Fruit fly (Drosophila melanogaster): ENCODE results near the gene CG6013.

The CG6013 gene

DNA sequence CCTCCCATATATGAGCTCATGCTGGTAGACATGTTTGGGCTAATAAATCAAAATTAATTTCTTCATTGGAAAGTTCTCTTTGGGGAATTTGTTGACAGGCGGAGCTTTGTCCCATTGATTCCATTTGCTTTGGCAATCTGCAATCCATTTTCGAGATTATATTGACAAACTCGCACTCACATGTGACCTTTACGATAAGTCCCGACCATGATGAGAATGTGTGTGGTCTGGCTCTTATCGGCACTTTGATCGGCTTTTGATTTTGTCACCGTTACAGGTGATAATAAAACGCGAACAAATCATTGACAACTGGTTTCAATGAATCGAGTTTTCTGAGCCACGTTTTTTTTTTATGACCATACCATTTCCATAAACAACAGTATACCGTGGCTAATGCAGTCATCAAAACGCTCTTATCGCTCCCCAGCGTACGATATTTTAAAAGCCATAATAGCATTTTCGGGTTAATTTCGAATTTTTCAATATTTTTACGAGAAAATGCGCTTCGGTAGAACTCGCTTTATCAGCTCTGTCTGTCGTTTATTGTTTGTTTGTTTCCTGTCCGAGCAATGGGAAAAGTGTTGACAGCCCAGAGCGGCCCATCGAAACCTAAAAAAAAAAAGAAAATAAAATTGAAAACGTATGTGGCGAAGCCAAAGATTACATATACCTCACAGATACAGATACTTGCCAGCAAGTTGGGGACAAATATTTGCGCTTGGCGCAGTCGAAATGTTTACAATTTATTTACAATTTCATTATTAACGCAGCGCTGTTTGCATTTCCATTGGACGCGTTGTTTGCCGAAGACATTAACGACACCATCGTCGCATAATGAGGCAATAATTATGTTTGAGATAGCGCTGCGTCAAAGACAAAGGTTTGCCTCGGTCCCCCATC, 33.7 kb upstream of the CG6013 start (continued):
- TF ChIP-seq CG14667 (GFP tag; IDR thresholded peaks at IDR 0.05) = no peak
- TF ChIP-seq unc-4 (GFP tag; IDR thresholded peaks at IDR 0.05; ENCODE audit: partially characterized antibody) = no peak
- TF ChIP-seq inv (GFP tag; IDR thresholded peaks at IDR 0.05; ENCODE audit: partially characterized antibody) = no peak
- no peak for TF ChIP-seq Taf1 (GFP tag; IDR thresholded peaks at IDR 0.05)
- no peak for TF ChIP-seq kay (GFP tag; optimal IDR thresholded peaks at IDR 0.05)
- TF ChIP-seq CG15696 (tag; optimal IDR thresholded peaks at IDR 0.05) = peak; percentile 88
- TF ChIP-seq pho (GFP tag; optimal IDR thresholded peaks at IDR 0.05) = no peak
- no peak for TF ChIP-seq CG3281 (GFP tag; optimal IDR thresholded peaks at IDR 0.05)
- no peak for TF ChIP-seq Drgx (GFP tag; IDR thresholded peaks at IDR 0.05)
- TF ChIP-seq sna (GFP tag; IDR thresholded peaks at IDR 0.05; ENCODE audit: partially characterized antibody) = no peak
- no peak for TF ChIP-seq dati (GFP tag; IDR thresholded peaks at IDR 0.05)
- no peak for TF ChIP-seq CG4424 (GFP tag; optimal IDR thresholded peaks at IDR 0.05)
- peak; percentile 51 for TF ChIP-seq CG18011 (GFP tag; optimal IDR thresholded peaks at IDR 0.05)
- TF ChIP-seq Doc3 (GFP tag; IDR thresholded peaks at IDR 0.05; ENCODE audit: partially characterized antibody) = no peak
- TF ChIP-seq bsh (GFP tag; optimal IDR thresholded peaks at IDR 0.05) = peak in 1 of 2 experiments; percentile 90
- TF ChIP-seq gce (GFP tag; IDR thresholded peaks at IDR 0.05) = peak; percentile 64; the same call in 1 of the 3 replicates
- no peak for TF ChIP-seq C15 (GFP tag; IDR thresholded peaks at IDR 0.05)
- peak; percentile 68 for TF ChIP-seq nau (GFP tag; optimal IDR thresholded peaks at IDR 0.05)
- TF ChIP-seq onecut (GFP tag; IDR thresholded peaks at IDR 0.05) = peak; percentile 67
- no peak for TF ChIP-seq crc (GFP tag; optimal IDR thresholded peaks at IDR 0.05)
- TF ChIP-seq CG8924 (tag; optimal IDR thresholded peaks at IDR 0.05) = peak; percentile 67
- no peak for TF ChIP-seq TFAM (GFP tag; optimal IDR thresholded peaks at IDR 0.05)
- no peak for TF ChIP-seq z (GFP tag; IDR thresholded peaks at IDR 0.05)
- peak; percentile 64 for TF ChIP-seq run (tag; optimal IDR thresholded peaks at IDR 0.05)
- TF ChIP-seq CG4820 (GFP tag; optimal IDR thresholded peaks at IDR 0.05) = no peak
- peak; percentile 51 for TF ChIP-seq Mad (GFP tag; optimal IDR thresholded peaks at IDR 0.05)
- TF ChIP-seq CG17912 (GFP tag; optimal IDR thresholded peaks at IDR 0.05) = peak; percentile 82
- TF ChIP-seq CG6854 (GFP tag; optimal IDR thresholded peaks at IDR 0.05) = no peak
- no peak for TF ChIP-seq CG31224 (GFP tag; IDR thresholded peaks at IDR 0.05)
- no peak for TF ChIP-seq tgo (GFP tag; IDR thresholded peaks at IDR 0.05)
- peak; percentile 56 for TF ChIP-seq CG1602 (GFP tag; optimal IDR thresholded peaks at IDR 0.05)
- peak; percentile 21 for TF ChIP-seq CG10267 (tag; optimal IDR thresholded peaks at IDR 0.05)
- peak; percentile 10 for TF ChIP-seq CG1647 (GFP tag; optimal IDR thresholded peaks at IDR 0.05)
- no peak for TF ChIP-seq tna (GFP tag; IDR thresholded peaks at IDR 0.05; ENCODE audit: partially characterized antibody)
- TF ChIP-seq en (GFP tag; optimal IDR thresholded peaks at IDR 0.05) = peak; percentile 41
- no peak for TF ChIP-seq dan (GFP tag; IDR thresholded peaks at IDR 0.05)
- TF ChIP-seq CG13287 (GFP tag; IDR thresholded peaks at IDR 0.05; ENCODE audit: partially characterized antibody) = no peak
- no peak for TF ChIP-seq mld (GFP tag; IDR thresholded peaks at IDR 0.05; ENCODE audit: partially characterized antibody)
- peak; percentile 77 for TF ChIP-seq CG13424 (tag; optimal IDR thresholded peaks at IDR 0.05)
- TF ChIP-seq CG11456 (GFP tag; IDR thresholded peaks at IDR 0.05) = no peak
- TF ChIP-seq da (GFP tag; optimal IDR thresholded peaks at IDR 0.05) = peak; percentile 45
- no peak for TF ChIP-seq CG3726 (GFP tag; IDR thresholded peaks at IDR 0.05)
- peak; percentile 67 for TF ChIP-seq HLHmδ (GFP tag; optimal IDR thresholded peaks at IDR 0.05)
- peak; percentile 55; the same call in 1 of the 2 replicates for TF ChIP-seq CG1024 (GFP tag; IDR thresholded peaks at IDR 0.05)
- no peak for TF ChIP-seq sisA (GFP tag; IDR thresholded peaks at IDR 0.05)
- peak; percentile 53 for TF ChIP-seq Sry-β (GFP tag; optimal IDR thresholded peaks at IDR 0.05)
- TF ChIP-seq Oli (tag; optimal IDR thresholded peaks at IDR 0.05) = peak; percentile 56
- no peak for TF ChIP-seq dm (GFP tag; optimal IDR thresholded peaks at IDR 0.05)
- peak; percentile 48 for TF ChIP-seq BtbVII (GFP tag; optimal IDR thresholded peaks at IDR 0.05)

Measured in whole organism, embryonic.